Fruit fly (Drosophila melanogaster) S2 (cell line): ENCODE measurements around the gene CG42366.

Source experiments
- CG8478 ChIP-seq: fragments of >200 bp; optimal IDR thresholded peaks from 2 replicates; lab custom pipeline; 2018
- CTCF ChIP-seq, 2 experiments: fragments of >200 bp; optimal IDR thresholded peaks; 2 replicates each; lab custom pipeline; 2018

DNA sequence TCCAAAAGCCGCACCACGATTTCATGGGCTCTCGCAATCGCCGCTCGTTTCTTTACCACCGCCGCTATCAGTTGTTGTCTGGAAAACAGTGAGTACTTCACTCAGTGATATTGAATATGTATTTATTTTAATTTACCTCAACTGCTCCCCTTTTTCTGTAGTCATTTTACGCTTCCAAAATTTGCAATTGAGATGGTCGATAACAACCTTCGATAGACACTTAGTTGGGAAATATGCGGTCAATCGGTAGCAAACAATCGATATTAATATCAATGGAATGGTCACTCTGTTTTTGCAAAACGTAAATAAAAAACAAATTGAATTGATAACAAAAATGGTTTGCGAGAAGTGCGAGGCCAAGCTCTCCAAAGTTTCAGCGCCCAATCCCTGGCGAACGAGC lies 34.4 kb upstream of the CG42366 start, which contains the start of the genes CG34183 and CG4537:
- TF ChIP-seq CTCF (optimal IDR thresholded peaks at IDR 0.05; lab: Kevin White, UChicago) (no peak), CG8478 (lab: Kevin White, UChicago) (no peak)
